Fruit fly (Drosophila melanogaster): ENCODE results near the gene Adhr.

DNA sequence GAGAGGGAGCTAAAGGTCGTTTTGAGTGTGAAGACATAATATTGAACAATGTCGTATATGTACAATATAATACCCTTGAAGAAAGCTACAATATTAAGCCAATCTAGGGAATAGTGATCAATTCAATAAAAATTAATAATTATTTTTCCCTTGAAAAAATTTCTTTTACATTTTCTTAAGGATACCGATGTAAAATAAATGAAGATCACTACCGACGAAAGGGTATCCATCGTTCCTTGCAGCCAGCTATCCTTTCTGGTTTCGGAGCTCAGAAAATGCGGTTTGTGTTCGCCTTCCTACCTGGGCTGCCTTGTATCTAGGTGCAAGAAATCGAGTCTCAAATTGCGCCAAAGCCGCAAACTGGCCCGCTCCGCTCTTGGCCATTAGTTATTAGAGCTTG lies 9.3 kb downstream of the Adhr start:
- TF ChIP-seq h (GFP tag; optimal IDR thresholded peaks at IDR 0.05) (no peak), CrebA (GFP tag; optimal IDR thresholded peaks at IDR 0.05; ENCODE audit: borderline replicate concordance) (no peak), woc (GFP tag; optimal IDR thresholded peaks at IDR 0.05) (no peak), pan (optimal IDR thresholded peaks at IDR 0.05) (no peak), fru (GFP tag; optimal IDR thresholded peaks at IDR 0.05) (no peak), Dif (GFP tag; optimal IDR thresholded peaks at IDR 0.05; ENCODE audit: partially characterized antibody) (no peak), br (GFP tag; optimal IDR thresholded peaks at IDR 0.05) (no peak), Dfd (GFP tag; optimal IDR thresholded peaks at IDR 0.05) (no peak), Myc (optimal IDR thresholded peaks at IDR 0.05) (no peak), dmrt93B (GFP tag; optimal IDR thresholded peaks at IDR 0.05) (no peak), foxo (GFP tag; optimal IDR thresholded peaks at IDR 0.05) (no peak), psq (GFP tag; optimal IDR thresholded peaks at IDR 0.05) (no peak)
